Worm (Caenorhabditis elegans) whole organism, late embryonic: ENCODE measurements around the gene iff-2.

Experiments used
- T23F11.4 ChIP-seq: fragments of 200-800 bp; sonication (Bioruptor generic); optimal IDR thresholded peaks from 2 replicates; lab custom pipeline; 2018; ENCODE audit warnings: mild to moderate bottlenecking, missing genetic modification characterization, missing compliant biosample characterization
- ceh-19 ChIP-seq: fragments of 200-800 bp; sonication (Bioruptor generic); optimal IDR thresholded peaks from 2 replicates; lab custom pipeline; 2018; ENCODE audit warnings: mild to moderate bottlenecking, missing genetic modification characterization, missing compliant biosample characterization
- ceh-30 ChIP-seq: fragments of 150-350 bp; optimal IDR thresholded peaks from 2 replicates; lab custom pipeline; 2014; ENCODE audit warnings: missing biosample characterization, missing genetic modification characterization
- dve-1 ChIP-seq: sonication (generic microtip); optimal IDR thresholded peaks from 2 replicates; lab custom pipeline; 2017; ENCODE audit warnings: antibody characterized with exemption, mild to moderate bottlenecking, missing genetic modification characterization, missing compliant biosample characterization
- hlh-30 ChIP-seq: sonication (generic microtip); optimal IDR thresholded peaks from 2 replicates; lab custom pipeline; 2017; ENCODE audit warnings: antibody characterized with exemption, missing genetic modification characterization, missing compliant biosample characterization; ENCODE audit not compliant: insufficient read depth
- madf-2 ChIP-seq: sonication (generic microtip); optimal IDR thresholded peaks from 2 replicates; lab custom pipeline; 2017; ENCODE audit warnings: missing genetic modification characterization, missing compliant biosample characterization
- nhr-11 ChIP-seq: fragments of 150-350 bp; optimal IDR thresholded peaks from 2 replicates; lab custom pipeline; 2014; ENCODE audit warnings: missing biosample characterization, missing genetic modification characterization
- pag-3 ChIP-seq: sonication (generic microtip); optimal IDR thresholded peaks from 2 replicates; lab custom pipeline; 2016; ENCODE audit warnings: missing compliant biosample characterization, missing genetic modification characterization, borderline replicate concordance
- pros-1 ChIP-seq: fragments of 150-350 bp; optimal IDR thresholded peaks from 2 replicates; lab custom pipeline; 2014; ENCODE audit warnings: missing biosample characterization, missing genetic modification reagents, missing genetic modification characterization
- sdc-2 ChIP-seq: sonication (generic microtip); optimal IDR thresholded peaks from 2 replicates; lab custom pipeline; 2016; ENCODE audit warnings: missing genotype, missing genetic modification characterization, missing compliant biosample characterization
- unc-3 ChIP-seq, 2 experiments: fragments of 200-800 bp in 1 of 2; sonication (Bioruptor generic) in 1 of 2; sonication (generic microtip) in 1 of 2; conservative IDR thresholded peaks in 1 of 2; optimal IDR thresholded peaks in 1 of 2; 2 replicates each; pipeline versions ENCODE4 v1.3.6 to Lab custom; 2016 to 2022; ENCODE audit warnings: missing compliant biosample characterization in 2 of 2, missing genetic modification characterization in 2 of 2, missing genetic modification reagents in 1 of 2
- unc-86 ChIP-seq: sonication (generic microtip); optimal IDR thresholded peaks from 2 replicates; lab custom pipeline; 2016; ENCODE audit warnings: missing genetic modification characterization, missing compliant biosample characterization

- no peak for TF ChIP-seq unc-3 (GFP tag; conservative IDR thresholded peaks at IDR 0.05; lab: Robert Waterston, UW)
- no peak for TF ChIP-seq unc-3 (tag; optimal IDR thresholded peaks at IDR 0.05; lab: Kevin White, UChicago)
- no peak for TF ChIP-seq pros-1 (tag; lab: Kevin White, UChicago)
- no peak for TF ChIP-seq ceh-19 (GFP tag; lab: Kevin White, UChicago)
- no peak for TF ChIP-seq ceh-30 (tag; lab: Kevin White, UChicago)
- no peak for TF ChIP-seq nhr-11
- no peak for TF ChIP-seq madf-2 (tag; lab: Kevin White, UChicago)
- no peak for TF ChIP-seq dve-1
- TF ChIP-seq sdc-2 (tag; lab: Kevin White, UChicago), result no peak
- TF ChIP-seq T23F11.4 (GFP tag; lab: Kevin White, UChicago), result no peak
- no peak for TF ChIP-seq hlh-30 (tag; lab: Kevin White, UChicago)
- TF ChIP-seq unc-86 (tag; lab: Kevin White, UChicago), result no peak
- no peak for TF ChIP-seq pag-3 (tag; lab: Kevin White, UChicago)
These were observed 4.9 kb upstream of the iff-2 start, which contains the start of gene stc-1 for ce11 chrII:8566039-8566438.
